Worm (Caenorhabditis elegans): Measurements from ENCODE around the gene kcnl-1.
A peak's percentile ranks its signal among the peaks of the same experiment; 100 is the strongest.

Gene kcnl-1

DNA sequence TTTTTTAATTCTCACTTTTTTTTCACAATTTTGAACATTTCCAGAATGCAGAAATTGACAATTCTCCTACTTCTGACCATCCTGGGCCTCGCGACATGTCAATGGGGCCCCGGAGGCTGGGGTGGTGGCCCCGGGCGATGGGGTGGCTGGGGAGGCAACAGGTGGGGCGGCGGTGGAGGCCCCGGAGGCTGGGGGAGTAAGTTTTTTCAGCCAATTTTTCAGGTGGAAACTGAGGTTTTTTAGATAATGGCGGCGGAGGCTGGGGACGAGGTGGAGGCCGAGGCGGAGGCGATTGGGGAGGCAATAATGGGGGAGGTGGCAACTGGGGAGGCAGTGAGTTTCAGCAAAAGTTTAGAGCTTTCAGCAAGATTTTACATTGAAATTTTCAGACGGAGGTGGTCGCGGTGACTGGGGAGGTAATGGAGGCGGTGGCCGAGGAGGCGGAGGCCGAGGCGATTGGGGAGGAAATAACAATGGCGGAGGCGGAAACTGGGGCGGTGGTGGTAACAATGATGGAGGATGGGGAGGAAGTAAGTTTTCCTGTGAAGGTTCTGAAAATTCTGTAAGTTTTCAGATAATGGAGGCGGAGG lies 45.0 kb downstream of the kcnl-1 start (continued):
- TF ChIP-seq lin-26 (GFP tag; IDR thresholded peaks at IDR 0.05) (0 out of 2 replicates have a peak, but pooled peaks have one; percentile 35), zfh-2 (GFP tag; conservative IDR thresholded peaks at IDR 0.05) (peak; percentile 85), ztf-28 (GFP tag; IDR thresholded peaks at IDR 0.05) (no peak), pbrm-1 (GFP tag; IDR thresholded peaks at IDR 0.05) (no peak), C06A6.2 (GFP tag; conservative IDR thresholded peaks at IDR 0.05) (no peak), mel-28 (tag; optimal IDR thresholded peaks at IDR 0.05; ENCODE audit: borderline replicate concordance) (no peak), mcd-1 (GFP tag; IDR thresholded peaks at IDR 0.05) (peak; percentile 38), nfyb-1 (GFP tag; IDR thresholded peaks at IDR 0.05) (peak; percentile 62; the same call in 1 of the 2 replicates), sdz-38 (tag; optimal IDR thresholded peaks at IDR 0.05) (no peak), mes-4 (tag; optimal IDR thresholded peaks at IDR 0.05) (no peak), hsf-1 (GFP tag; IDR thresholded peaks at IDR 0.05) (no peak)

DNA sequence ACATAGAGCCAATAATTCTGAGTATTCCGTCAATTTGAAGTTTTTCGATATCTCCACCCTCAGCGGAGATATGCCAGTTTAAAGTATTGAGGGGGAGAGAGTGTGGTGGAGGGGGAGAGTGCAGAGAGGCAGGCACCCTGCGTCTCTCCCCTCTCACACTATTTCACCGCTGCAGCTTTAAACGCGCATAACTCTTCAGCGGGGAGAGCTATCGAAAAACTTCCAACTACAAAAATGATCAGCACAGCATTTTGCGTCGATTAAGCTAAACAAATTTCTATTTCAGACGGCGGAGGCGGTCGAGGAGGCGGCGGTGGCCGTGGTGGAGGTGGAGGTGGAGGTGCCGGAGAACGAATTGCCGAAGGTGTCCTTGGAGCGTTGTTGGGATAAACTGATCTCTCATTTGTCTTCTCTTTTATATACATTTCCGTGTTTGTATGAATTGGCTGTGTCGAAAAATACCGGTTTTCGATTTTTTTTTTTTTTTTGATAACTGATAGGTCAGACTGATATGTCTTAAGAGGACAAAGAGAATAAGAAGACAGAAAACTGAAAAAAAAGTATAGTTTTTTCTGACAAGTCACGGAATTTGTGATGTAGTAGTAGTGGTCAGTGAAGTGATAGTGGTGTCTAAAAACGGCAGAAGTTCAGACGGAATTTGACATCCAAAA lies 46.6 kb downstream of the kcnl-1 start:
- TF ChIP-seq die-1 (tag; optimal IDR thresholded peaks at IDR 0.05), result no peak
- TF ChIP-seq dox-1 (GFP tag; IDR thresholded peaks at IDR 0.05), result peak; percentile 68
- TF ChIP-seq hmg-1.2 (GFP tag; IDR thresholded peaks at IDR 0.05), result peak; percentile 79
- TF ChIP-seq madf-6 (GFP tag; IDR thresholded peaks at IDR 0.05), result 0 out of 2 replicates have a peak, but pooled peaks have one; percentile 31
- TF ChIP-seq nhr-120 (GFP tag; IDR thresholded peaks at IDR 0.05), result 0 out of 2 replicates have a peak, but pooled peaks have one; percentile 57
- TF ChIP-seq K11D2.4 (GFP tag; IDR thresholded peaks at IDR 0.05), result 0 out of 2 replicates have a peak, but pooled peaks have one; percentile 40
- peak; percentile 53; the same call in 1 of the 2 replicates for TF ChIP-seq ztf-6 (GFP tag; IDR thresholded peaks at IDR 0.05)
- peak; percentile 14 for TF ChIP-seq ztf-26 (tag; optimal IDR thresholded peaks at IDR 0.05)
- peak; percentile 5 for TF ChIP-seq somi-1 (GFP tag; optimal IDR thresholded peaks at IDR 0.05)
- peak; percentile 19 for TF ChIP-seq lin-40 (tag; optimal IDR thresholded peaks at IDR 0.05)
- TF ChIP-seq zfh-2 (GFP tag; conservative IDR thresholded peaks at IDR 0.05), result peak; percentile 67
- peak; percentile 49; the same call in 1 of the 2 replicates for TF ChIP-seq madf-3 (GFP tag; IDR thresholded peaks at IDR 0.05)
- TF ChIP-seq mcd-1 (GFP tag; IDR thresholded peaks at IDR 0.05), result 0 out of 2 replicates have a peak, but pooled peaks have one; percentile 11
- TF ChIP-seq nhr-80 (tag; optimal IDR thresholded peaks at IDR 0.05), result no peak
- TF ChIP-seq lsl-1 (GFP tag; optimal IDR thresholded peaks at IDR 0.05), result no peak
- 0 out of 2 replicates have a peak, but pooled peaks have one; percentile 35 for TF ChIP-seq nfyb-1 (GFP tag; IDR thresholded peaks at IDR 0.05)
- no peak for TF ChIP-seq F10E7.11 (tag; optimal IDR thresholded peaks at IDR 0.05)

DNA sequence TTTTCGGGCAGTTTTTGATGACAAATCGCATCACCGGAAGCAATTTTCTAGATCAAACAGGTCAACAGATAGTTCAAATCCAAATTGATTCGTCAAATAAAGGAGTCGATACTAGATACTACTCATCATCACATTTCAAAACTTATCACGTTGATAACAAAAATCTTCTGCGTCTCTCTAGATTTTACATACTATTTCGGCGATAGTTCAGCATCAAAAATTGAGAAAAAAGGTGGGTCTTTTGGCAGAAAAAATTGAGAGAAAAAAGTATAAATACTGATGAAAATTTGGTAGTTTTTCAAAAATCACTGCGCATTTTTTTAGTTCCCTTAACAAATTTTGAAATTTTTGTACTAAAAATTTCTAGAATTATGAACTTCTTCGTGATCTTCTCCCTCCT lies 48.0 kb downstream of the kcnl-1 start, which contains the start of gene nlp-26:
Gene nlp-26, plus strand, starts transcription at position 301 of the 400 bp plus-strand sequence.
- TF ChIP-seq nhr-120 (GFP tag; IDR thresholded peaks at IDR 0.05) (no peak), ama-1 (optimal IDR thresholded peaks at IDR 0.05) (no peak), ama-1 (GFP tag; optimal IDR thresholded peaks at IDR 0.05) (no peak), lin-26 (GFP tag; IDR thresholded peaks at IDR 0.05) (no peak), athp-1 (tag; optimal IDR thresholded peaks at IDR 0.05) (no peak), B0336.3 (GFP tag; IDR thresholded peaks at IDR 0.05) (no peak), rpc-1 (optimal IDR thresholded peaks at IDR 0.05) (no peak), rpc-1 (tag; optimal IDR thresholded peaks at IDR 0.05) (no peak), aptf-2 (GFP tag; conservative IDR thresholded peaks at IDR 0.05) (no peak), xnd-1 (tag; optimal IDR thresholded peaks at IDR 0.05) (no peak), nhr-80 (tag; optimal IDR thresholded peaks at IDR 0.05) (no peak), sea-2 (GFP tag; IDR thresholded peaks at IDR 0.05) (no peak), F57A8.1 (GFP tag; optimal IDR thresholded peaks at IDR 0.05) (no peak)
